Worm (Caenorhabditis elegans): ENCODE measurements around the gene grdn-1.

DNA sequence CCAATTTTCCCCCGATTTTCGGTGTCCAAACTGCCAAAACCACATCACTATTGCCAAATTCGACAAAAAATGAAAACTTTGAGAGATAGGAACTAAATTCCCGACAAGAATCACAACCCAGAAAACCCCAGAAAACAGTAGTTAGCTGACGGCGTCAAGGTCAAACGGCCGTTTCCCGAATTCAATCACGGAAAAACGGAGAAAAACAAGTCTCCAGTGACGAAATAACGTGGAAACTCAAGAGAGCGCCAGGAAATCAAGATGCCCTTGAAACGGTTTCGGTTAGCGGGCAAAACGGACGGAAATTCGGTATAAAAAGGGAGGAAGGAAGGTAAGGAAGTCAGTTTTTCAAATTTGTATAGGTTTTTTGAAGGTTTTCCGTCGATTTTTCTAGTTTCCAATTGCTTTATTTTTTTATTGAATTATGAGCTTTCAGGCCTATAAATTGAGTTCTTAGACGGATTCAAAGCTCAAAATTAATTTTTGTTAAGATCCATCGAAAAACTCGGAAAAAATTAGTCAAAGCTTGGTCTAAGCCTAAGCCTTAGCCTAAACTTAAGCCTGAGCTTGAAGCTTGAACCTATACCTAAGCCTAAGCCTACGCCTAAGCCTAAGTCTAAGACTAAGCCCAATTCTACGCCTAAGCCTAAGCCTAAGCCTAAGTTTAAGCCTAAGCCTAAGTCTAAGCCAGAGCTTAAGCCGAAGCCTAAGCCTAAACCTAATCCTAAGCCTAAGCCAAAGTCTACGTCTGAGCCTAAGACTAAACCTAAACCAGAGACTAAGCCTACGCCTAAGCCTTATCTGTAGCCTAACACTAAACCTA is 45.2 kb downstream of the grdn-1 start:
- TF ChIP-seq hmg-4 (GFP tag; optimal IDR thresholded peaks at IDR 0.05) = no peak
- TF ChIP-seq ama-1 (optimal IDR thresholded peaks at IDR 0.05) = no peak
- TF ChIP-seq ets-7 (tag; optimal IDR thresholded peaks at IDR 0.05) = no peak
- no peak for TF ChIP-seq scrt-1 (GFP tag; IDR thresholded peaks at IDR 0.05)
- no peak for TF ChIP-seq F13C5.2 (tag; optimal IDR thresholded peaks at IDR 0.05)
- TF ChIP-seq B0310.2 (tag; optimal IDR thresholded peaks at IDR 0.05) = no peak
- TF ChIP-seq pes-1 (GFP tag; IDR thresholded peaks at IDR 0.05) = no peak
- no peak for TF ChIP-seq tra-4 (tag; optimal IDR thresholded peaks at IDR 0.05)

Data from whole organism, early embryonic.